Worm (Caenorhabditis elegans) whole organism, L2 larva: Measurements from ENCODE around the gene arc-1.

Experiments
- C34F6.9 ChIP-seq: fragments of 150-350 bp; optimal IDR thresholded peaks from 2 replicates; lab custom pipeline; 2014; ENCODE audit warnings: missing biosample characterization, missing genetic modification characterization
- F13H6.1 ChIP-seq: sonication (generic microtip); optimal IDR thresholded peaks from 2 replicates; lab custom pipeline; 2016; ENCODE audit warnings: missing genetic modification characterization, missing compliant biosample characterization
- R02D3.7 ChIP-seq: fragments of 150-350 bp; optimal IDR thresholded peaks from 2 replicates; lab custom pipeline; 2014; ENCODE audit warnings: missing biosample characterization, missing genetic modification characterization
- ZK546.5 ChIP-seq: sonication (generic microtip); optimal IDR thresholded peaks from 2 replicates; lab custom pipeline; 2017; ENCODE audit warnings: missing biosample characterization, missing genetic modification characterization
- aly-2 ChIP-seq: fragments of 150-350 bp; optimal IDR thresholded peaks from 2 replicates; lab custom pipeline; 2014; ENCODE audit warnings: missing biosample characterization, missing genetic modification characterization
- blmp-1 ChIP-seq: sonication (generic microtip); optimal IDR thresholded peaks from 2 replicates; lab custom pipeline; 2017; ENCODE audit warnings: missing genetic modification characterization, mild to moderate bottlenecking, missing compliant biosample characterization, antibody characterized with exemption, moderate library complexity; ENCODE audit not compliant: insufficient read depth
- ceh-82 ChIP-seq: fragments of 150-350 bp; optimal IDR thresholded peaks from 2 replicates; lab custom pipeline; 2014; ENCODE audit warnings: missing biosample characterization, missing genetic modification characterization
- crh-2 ChIP-seq: sonication (generic microtip); optimal IDR thresholded peaks from 2 replicates; lab custom pipeline; 2017; ENCODE audit warnings: missing biosample characterization, missing genetic modification characterization
- dmd-4 ChIP-seq: sonication (generic microtip); optimal IDR thresholded peaks from 2 replicates; lab custom pipeline; 2017; ENCODE audit warnings: missing biosample characterization, missing genetic modification characterization
- egl-27 ChIP-seq: sonication (generic microtip); optimal IDR thresholded peaks from 3 replicates; lab custom pipeline; 2017; ENCODE audit warnings: missing biosample characterization, missing genetic modification reagents, missing genetic modification characterization
- elt-1 ChIP-seq: fragments of 150-350 bp; optimal IDR thresholded peaks from 2 replicates; lab custom pipeline; 2014; ENCODE audit warnings: missing biosample characterization, missing genetic modification characterization
- elt-3 ChIP-seq: sonication (generic microtip); optimal IDR thresholded peaks from 2 replicates; lab custom pipeline; 2017; ENCODE audit warnings: missing biosample characterization, missing genetic modification characterization
- fos-1 ChIP-seq: fragments of 150-350 bp; optimal IDR thresholded peaks from 2 replicates; lab custom pipeline; 2014; ENCODE audit warnings: missing biosample characterization, missing genetic modification characterization
- gmeb-1 ChIP-seq: fragments of 150-350 bp; optimal IDR thresholded peaks from 2 replicates; lab custom pipeline; 2014; ENCODE audit warnings: missing biosample characterization, missing genetic modification characterization
- lin-13 ChIP-seq: fragments of 150-350 bp; optimal IDR thresholded peaks from 2 replicates; lab custom pipeline; 2014; ENCODE audit warnings: missing biosample characterization, missing genetic modification reagents, missing genetic modification characterization
- lin-39 ChIP-seq: fragments of 150-350 bp; optimal IDR thresholded peaks from 2 replicates; lab custom pipeline; 2014; ENCODE audit warnings: missing biosample characterization, missing genetic modification reagents, missing genetic modification characterization
- lsy-2 ChIP-seq, 2 experiments: fragments of 150-350 bp in 1 of 2; sonication (generic microtip) in 1 of 2; optimal IDR thresholded peaks; 2 replicates each; lab custom pipeline; 2014 to 2017; ENCODE audit warnings: missing biosample characterization in 2 of 2, missing genetic modification characterization in 2 of 2
- mbf-1 ChIP-seq: sonication (generic microtip); optimal IDR thresholded peaks from 2 replicates; lab custom pipeline; 2017; ENCODE audit warnings: missing biosample characterization, missing genetic modification characterization
- mdl-1 ChIP-seq, 2 experiments: fragments of 150-350 bp in 1 of 2; sonication (generic microtip) in 1 of 2; optimal IDR thresholded peaks; 2 replicates each; lab custom pipeline; 2017; ENCODE audit warnings: missing biosample characterization in 2 of 2, missing genetic modification characterization in 2 of 2
- nhr-10 ChIP-seq: sonication (generic microtip); optimal IDR thresholded peaks from 2 replicates; lab custom pipeline; 2017; ENCODE audit warnings: missing biosample characterization, missing genetic modification characterization
- nhr-11 ChIP-seq: fragments of 150-350 bp; optimal IDR thresholded peaks from 2 replicates; lab custom pipeline; 2014; ENCODE audit warnings: missing biosample characterization, missing genetic modification characterization
- nhr-129 ChIP-seq: fragments of 150-350 bp; optimal IDR thresholded peaks from 2 replicates; lab custom pipeline; 2014; ENCODE audit warnings: missing biosample characterization, missing genetic modification characterization
- nhr-21 ChIP-seq: fragments of 150-350 bp; optimal IDR thresholded peaks from 2 replicates; lab custom pipeline; 2014; ENCODE audit warnings: missing biosample characterization, missing genetic modification characterization
- nhr-23 ChIP-seq: fragments of 150-350 bp; optimal IDR thresholded peaks from 2 replicates; lab custom pipeline; 2014; ENCODE audit warnings: missing biosample characterization, missing genetic modification reagents, missing genetic modification characterization
- nhr-237 ChIP-seq: fragments of 150-350 bp; optimal IDR thresholded peaks from 2 replicates; lab custom pipeline; 2014; ENCODE audit warnings: missing biosample characterization, missing genetic modification characterization
- nhr-25 ChIP-seq: fragments of 150-350 bp; sonication (generic microtip); optimal IDR thresholded peaks from 3 replicates; lab custom pipeline; 2014; ENCODE audit warnings: missing biosample characterization, missing genetic modification characterization
- nhr-6 ChIP-seq: fragments of 150-350 bp; optimal IDR thresholded peaks from 2 replicates; lab custom pipeline; 2014; ENCODE audit warnings: missing biosample characterization, missing genetic modification characterization
- nhr-77 ChIP-seq: fragments of 150-350 bp; optimal IDR thresholded peaks from 2 replicates; lab custom pipeline; 2014; ENCODE audit warnings: missing biosample characterization, missing genetic modification characterization
- peb-1 ChIP-seq: fragments of 150-350 bp; optimal IDR thresholded peaks from 2 replicates; lab custom pipeline; 2014; ENCODE audit warnings: missing biosample characterization, missing genetic modification characterization
- skn-1 ChIP-seq: sonication (generic microtip); optimal IDR thresholded peaks from 2 replicates; lab custom pipeline; 2017; ENCODE audit warnings: missing biosample characterization, missing genetic modification characterization
- sma-9 ChIP-seq, 2 experiments: fragments of 150-350 bp in 1 of 2; sonication (generic microtip) in 1 of 2; optimal IDR thresholded peaks; 2 replicates each; lab custom pipeline; 2014 to 2016; ENCODE audit warnings: missing genetic modification characterization in 2 of 2, mild to moderate bottlenecking in 1 of 2, missing biosample characterization in 1 of 2, missing compliant biosample characterization in 1 of 2, missing genetic modification reagents in 1 of 2, moderate library complexity in 1 of 2
- snpc-4 ChIP-seq: fragments of 150-350 bp; optimal IDR thresholded peaks from 2 replicates; lab custom pipeline; 2014; ENCODE audit warnings: missing biosample characterization, missing genetic modification characterization
- unc-39 ChIP-seq: fragments of 150-350 bp; optimal IDR thresholded peaks from 2 replicates; lab custom pipeline; 2014; ENCODE audit warnings: missing biosample characterization, missing genetic modification characterization
- unc-55 ChIP-seq: fragments of 150-350 bp; sonication (generic microtip); optimal IDR thresholded peaks from 3 replicates; lab custom pipeline; 2014; ENCODE audit warnings: missing biosample characterization, missing genetic modification reagents, missing genetic modification characterization
- unc-62 ChIP-seq: fragments of 150-350 bp; optimal IDR thresholded peaks from 2 replicates; lab custom pipeline; 2014; ENCODE audit warnings: missing biosample characterization, missing genetic modification reagents, missing genetic modification characterization
- zag-1 ChIP-seq: fragments of 150-350 bp; optimal IDR thresholded peaks from 2 replicates; lab custom pipeline; 2014; ENCODE audit warnings: missing biosample characterization, missing genetic modification characterization
- ztf-11 ChIP-seq: sonication (generic microtip); optimal IDR thresholded peaks from 2 replicates; lab custom pipeline; 2017; ENCODE audit warnings: missing biosample characterization, missing genetic modification characterization
- ztf-4 ChIP-seq: fragments of 150-350 bp; optimal IDR thresholded peaks from 2 replicates; lab custom pipeline; 2014; ENCODE audit warnings: missing biosample characterization, missing genetic modification characterization

Gene arc-1

ce11 chrII:9682044-9682443 is 7.3 kb downstream of the arc-1 start:
- TF ChIP-seq ztf-11 (no peak), nhr-25 (tag; lab: Kevin White, UChicago) (no peak), skn-1 (tag; lab: Kevin White, UChicago) (no peak), zag-1 (tag; lab: Kevin White, UChicago) (no peak), elt-3 (no peak), snpc-4 (tag; lab: Kevin White, UChicago) (no peak), nhr-129 (tag; lab: Kevin White, UChicago) (no peak), nhr-23 (no peak), ceh-82 (tag; lab: Kevin White, UChicago) (no peak), sma-9 (GFP tag; optimal IDR thresholded peaks at IDR 0.05; lab: Kevin White, UChicago) (no peak), sma-9 (tag; optimal IDR thresholded peaks at IDR 0.05; lab: Kevin White, UChicago) (no peak), nhr-11 (tag; lab: Kevin White, UChicago) (no peak), lin-13 (no peak)

- TF ChIP-seq nhr-23: no peak
- no peak for TF ChIP-seq R02D3.7 (tag; lab: Kevin White, UChicago)
- no peak for TF ChIP-seq unc-55
- no peak for TF ChIP-seq blmp-1
- TF ChIP-seq dmd-4 (tag; lab: Kevin White, UChicago): no peak
- no peak for TF ChIP-seq lin-13
- no peak for TF ChIP-seq peb-1 (tag; lab: Kevin White, UChicago)
These were observed 9.4 kb downstream of the arc-1 start for ce11 chrII:9684175-9684574.

- TF ChIP-seq sma-9 (GFP tag; optimal IDR thresholded peaks at IDR 0.05; lab: Kevin White, UChicago) (peak; percentile 33), sma-9 (tag; optimal IDR thresholded peaks at IDR 0.05; lab: Kevin White, UChicago) (no peak), lsy-2 (tag; optimal IDR thresholded peaks at IDR 0.05; lab: Kevin White, UChicago) (peak in 1 of 2 experiments; percentile 46), nhr-6 (tag; lab: Kevin White, UChicago) (no peak), crh-2 (tag; lab: Kevin White, UChicago) (peak; percentile 8), gmeb-1 (tag; lab: Kevin White, UChicago) (peak; percentile 28), unc-55 (peak; percentile 25), nhr-129 (tag; lab: Kevin White, UChicago) (peak; percentile 34), C34F6.9 (tag; lab: Kevin White, UChicago) (peak; percentile 19), fos-1 (tag; lab: Kevin White, UChicago) (peak; percentile 47), elt-3 (no peak)
These were observed 11.9 kb downstream of the arc-1 start, which contains the start of gene ZK1320.9 for ce11 chrII:9686663-9687193. Gene ZK1320.9, minus strand, starts transcription at chrII:9686713.

ce11 chrII:9690067-9690632 is 15.4 kb downstream of the arc-1 start:
- TF ChIP-seq elt-1 (tag; lab: Kevin White, UChicago): no peak
- no peak for TF ChIP-seq aly-2
- no peak for TF ChIP-seq peb-1 (tag; lab: Kevin White, UChicago)
- peak; percentile 9 for TF ChIP-seq sma-9 (GFP tag; optimal IDR thresholded peaks at IDR 0.05; lab: Kevin White, UChicago)
- TF ChIP-seq sma-9 (tag; optimal IDR thresholded peaks at IDR 0.05; lab: Kevin White, UChicago): no peak
- TF ChIP-seq ztf-4 (tag; lab: Kevin White, UChicago): no peak
- peak; percentile 48 for TF ChIP-seq crh-2 (tag; lab: Kevin White, UChicago)
- TF ChIP-seq egl-27 (tag; lab: Kevin White, UChicago): peak; percentile 33
- TF ChIP-seq lsy-2 (tag; optimal IDR thresholded peaks at IDR 0.05; lab: Kevin White, UChicago): peak in 1 of 2 experiments; percentile 10
- peak; percentile 21 for TF ChIP-seq C34F6.9 (tag; lab: Kevin White, UChicago)

ce11 chrII:9691839-9692238 is 17.1 kb downstream of the arc-1 start, which contains the start of gene nlp-11:
Gene nlp-11, minus strand, starts transcription at chrII:9691939.
- TF ChIP-seq nhr-129 (tag; lab: Kevin White, UChicago) (no peak), R02D3.7 (tag; lab: Kevin White, UChicago) (no peak), nhr-11 (tag; lab: Kevin White, UChicago) (no peak), mdl-1 (tag; optimal IDR thresholded peaks at IDR 0.05; lab: Kevin White, UChicago) (no peak), lin-13 (no peak), nhr-6 (tag; lab: Kevin White, UChicago) (no peak), nhr-25 (tag; lab: Kevin White, UChicago) (no peak), snpc-4 (tag; lab: Kevin White, UChicago) (no peak)

ce11 chrII:9695942-9696341 is 21.2 kb downstream of the arc-1 start:
- TF ChIP-seq F13H6.1 (tag; lab: Kevin White, UChicago) (no peak), fos-1 (tag; lab: Kevin White, UChicago) (no peak), R02D3.7 (tag; lab: Kevin White, UChicago) (no peak), nhr-129 (tag; lab: Kevin White, UChicago) (no peak), C34F6.9 (tag; lab: Kevin White, UChicago) (no peak), lin-39 (no peak), aly-2 (no peak), peb-1 (tag; lab: Kevin White, UChicago) (no peak), nhr-10 (tag; lab: Kevin White, UChicago) (no peak), nhr-11 (tag; lab: Kevin White, UChicago) (no peak), ZK546.5 (tag; lab: Kevin White, UChicago) (no peak), nhr-237 (tag; lab: Kevin White, UChicago) (no peak), unc-55 (no peak), mbf-1 (no peak), unc-39 (tag; lab: Kevin White, UChicago) (no peak), ztf-11 (no peak), ceh-82 (tag; lab: Kevin White, UChicago) (no peak), unc-62 (GFP tag; lab: Kevin White, UChicago) (no peak), nhr-21 (tag; lab: Kevin White, UChicago) (no peak), dmd-4 (tag; lab: Kevin White, UChicago) (no peak), lsy-2 (tag; optimal IDR thresholded peaks at IDR 0.05; lab: Kevin White, UChicago) (peak in 1 of 2 experiments; percentile 30), nhr-77 (no peak)
